Worm (Caenorhabditis elegans): ENCODE results near the gene F14F8.9.

DNA sequence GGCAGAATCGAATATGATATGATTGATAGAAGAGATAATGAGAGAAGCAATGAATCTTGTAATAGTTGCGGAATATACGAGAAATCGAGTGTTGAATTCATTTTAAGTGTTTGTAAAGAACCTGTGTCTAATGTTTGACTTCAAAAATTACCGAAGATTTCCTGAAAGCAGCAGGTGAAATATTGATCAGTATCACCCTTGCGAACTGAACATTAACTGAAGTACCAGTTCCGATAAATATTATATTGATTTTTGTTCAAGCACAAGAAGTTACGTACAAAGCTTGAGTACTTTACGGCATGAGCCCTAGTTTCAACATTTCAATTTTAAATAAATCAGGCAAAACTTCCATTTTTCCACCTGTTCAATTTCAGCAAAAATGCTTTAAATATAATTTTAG lies 10.9 kb upstream of the F14F8.9 start, which contains the start of gene srz-103:
- TF ChIP-seq nhr-28 (tag; optimal IDR thresholded peaks at IDR 0.05) (no peak), tlp-1 (tag; optimal IDR thresholded peaks at IDR 0.05) (no peak), lin-39 (tag; optimal IDR thresholded peaks at IDR 0.05) (no peak), egl-13 (tag; optimal IDR thresholded peaks at IDR 0.05) (no peak), ztf-4 (tag; optimal IDR thresholded peaks at IDR 0.05) (no peak), lin-13 (GFP tag; optimal IDR thresholded peaks at IDR 0.05) (no peak), nhr-11 (tag; optimal IDR thresholded peaks at IDR 0.05) (no peak)
